Fruit fly (Drosophila melanogaster): ENCODE results near the gene MICU1.

DNA sequence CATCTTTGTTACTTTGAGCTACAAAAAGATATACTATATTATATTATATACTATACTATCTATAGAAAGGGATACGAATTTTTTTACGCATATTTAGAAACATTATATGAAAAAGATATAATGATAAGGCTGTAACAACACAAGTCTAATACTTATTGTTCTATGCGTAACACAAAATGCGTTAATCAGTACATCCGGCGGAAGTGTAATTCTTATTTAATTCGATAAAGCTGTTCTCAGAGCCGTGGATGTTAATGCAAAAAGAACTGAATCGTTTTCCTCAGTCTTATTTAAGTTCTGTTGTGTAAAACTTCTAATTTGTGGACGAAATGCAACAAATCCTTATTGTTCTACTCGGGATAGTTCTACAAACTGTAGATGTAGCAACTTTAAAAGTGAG lies 45.4 kb downstream of the MICU1 start, which contains the start of gene CG43799:
- TF ChIP-seq CG15011 (GFP tag; optimal IDR thresholded peaks at IDR 0.05) (no peak), CG31441 (GFP tag; IDR thresholded peaks at IDR 0.05) (no peak), crp (GFP tag; optimal IDR thresholded peaks at IDR 0.05) (no peak), CG12236 (GFP tag; optimal IDR thresholded peaks at IDR 0.05) (no peak), Atf6 (GFP tag; IDR thresholded peaks at IDR 0.05) (no peak), CG1647 (GFP tag; optimal IDR thresholded peaks at IDR 0.05) (no peak), CG31388 (GFP tag; optimal IDR thresholded peaks at IDR 0.05) (no peak), HmgD (GFP tag; optimal IDR thresholded peaks at IDR 0.05) (no peak), toy (GFP tag; IDR thresholded peaks at IDR 0.05) (no peak), pb (GFP tag; optimal IDR thresholded peaks at IDR 0.05) (no peak), fu2 (GFP tag; optimal IDR thresholded peaks at IDR 0.05) (no peak), CG3163 (GFP tag; optimal IDR thresholded peaks at IDR 0.05) (no peak)
